Worm (Caenorhabditis elegans): Measurements from ENCODE around the gene mks-2.
A peak's percentile ranks its signal among the peaks of the same experiment; 100 is the strongest.

mks-2 gene

DNA sequence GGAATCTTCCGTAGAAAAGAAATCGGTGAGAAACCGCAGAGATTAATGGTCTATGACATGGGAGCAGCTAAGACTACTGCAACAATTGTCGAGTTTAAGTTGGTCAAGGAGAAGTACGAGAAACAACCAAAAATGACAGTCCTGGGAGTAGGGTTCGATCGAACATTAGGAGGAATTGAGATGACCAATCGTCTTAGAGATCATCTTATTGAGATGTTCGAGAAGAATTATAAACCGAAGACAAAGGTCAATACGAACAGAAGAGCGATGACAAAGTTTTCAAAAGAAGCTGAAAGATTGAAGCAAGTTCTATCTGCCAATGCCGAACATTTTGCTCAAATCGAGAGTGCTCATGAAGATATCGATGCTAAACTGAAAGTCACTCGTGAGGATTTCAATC lies 28.8 kb upstream of the mks-2 start:
- no peak for TF ChIP-seq fos-1 (tag; optimal IDR thresholded peaks at IDR 0.05)
- TF ChIP-seq nhr-43 (tag; optimal IDR thresholded peaks at IDR 0.05; ENCODE audit: poor library complexity, severe bottlenecking), result no peak
- TF ChIP-seq elt-1 (tag; optimal IDR thresholded peaks at IDR 0.05), result no peak
- no peak for TF ChIP-seq hmg-11 (tag; optimal IDR thresholded peaks at IDR 0.05)
- TF ChIP-seq nhr-67 (tag; optimal IDR thresholded peaks at IDR 0.05), result no peak
- TF ChIP-seq jun-1 (tag; optimal IDR thresholded peaks at IDR 0.05), result no peak
- no peak for TF ChIP-seq egl-27 (tag; optimal IDR thresholded peaks at IDR 0.05)
- no peak for TF ChIP-seq aly-2 (tag; optimal IDR thresholded peaks at IDR 0.05)
- no peak for TF ChIP-seq elt-2 (tag; optimal IDR thresholded peaks at IDR 0.05)
- no peak for TF ChIP-seq unc-39 (tag; optimal IDR thresholded peaks at IDR 0.05)
- no peak for TF ChIP-seq elt-3 (tag; optimal IDR thresholded peaks at IDR 0.05)
- TF ChIP-seq nhr-25 (tag; optimal IDR thresholded peaks at IDR 0.05), result no peak
- TF ChIP-seq tbx-2 (tag; optimal IDR thresholded peaks at IDR 0.05), result no peak
- TF ChIP-seq nhr-28 (tag; optimal IDR thresholded peaks at IDR 0.05), result no peak
- TF ChIP-seq unc-62 (GFP tag; optimal IDR thresholded peaks at IDR 0.05), result no peak
- TF ChIP-seq nhr-77 (tag; optimal IDR thresholded peaks at IDR 0.05), result no peak
- no peak for TF ChIP-seq lin-39 (tag; optimal IDR thresholded peaks at IDR 0.05)
- TF ChIP-seq ama-1 (optimal IDR thresholded peaks at IDR 0.05), result no peak
- no peak for TF ChIP-seq nhr-12 (tag; optimal IDR thresholded peaks at IDR 0.05)

DNA sequence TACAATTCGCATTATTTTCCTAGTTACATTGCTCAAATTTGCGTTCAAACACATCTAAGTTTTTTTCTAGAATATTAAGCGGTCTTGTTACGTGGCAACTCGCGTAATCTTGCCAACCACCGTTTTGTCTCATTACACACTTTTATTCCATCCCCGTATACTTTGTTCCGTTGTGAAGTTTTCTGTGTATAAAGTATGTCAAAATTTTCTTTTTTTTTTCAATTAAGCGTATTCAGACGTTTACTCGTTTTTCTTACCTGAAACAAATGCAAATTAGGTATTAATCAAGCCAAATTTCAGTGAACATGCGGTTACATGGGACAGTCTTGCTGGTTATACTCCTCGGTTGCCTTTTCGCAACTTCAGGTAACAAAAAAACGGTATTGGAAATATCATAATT lies 27.8 kb upstream of the mks-2 start, which contains the start of gene T24H7.2:
Gene T24H7.2 (plus strand): TSS at position 301 of the 400 bp plus-strand sequence.
- TF ChIP-seq daf-12 (tag; optimal IDR thresholded peaks at IDR 0.05), result no peak

DNA sequence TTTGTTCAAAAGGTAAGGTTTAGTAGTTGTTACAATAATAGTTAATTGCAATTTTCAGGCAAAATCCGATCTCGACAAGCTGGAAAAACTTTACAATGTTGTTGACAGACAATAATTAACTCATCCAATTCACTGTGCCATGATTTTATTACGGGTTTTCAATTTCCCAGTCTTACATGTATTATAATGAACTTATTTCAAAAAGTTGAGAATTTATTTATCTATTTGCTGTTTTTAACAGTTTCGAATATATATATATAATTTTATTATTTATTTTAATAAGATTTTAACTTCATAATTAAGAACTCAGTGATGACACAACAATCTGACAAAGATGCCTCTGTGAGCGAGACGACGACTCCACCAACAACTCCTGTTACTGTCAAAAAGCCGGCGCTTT lies 26.8 kb upstream of the mks-2 start, which contains the start of gene lelo-1:
Gene lelo-1 (plus strand): TSS at position 301 of the 400 bp plus-strand sequence.
- TF ChIP-seq egl-27 (tag; optimal IDR thresholded peaks at IDR 0.05) (no peak), unc-62 (GFP tag; optimal IDR thresholded peaks at IDR 0.05) (no peak), nhr-11 (tag; optimal IDR thresholded peaks at IDR 0.05) (no peak), ZK546.5 (tag; optimal IDR thresholded peaks at IDR 0.05) (no peak), ceh-16 (tag; optimal IDR thresholded peaks at IDR 0.05) (no peak), ceh-28 (tag; optimal IDR thresholded peaks at IDR 0.05) (no peak), nhr-28 (tag; optimal IDR thresholded peaks at IDR 0.05) (no peak), lsy-12 (tag; optimal IDR thresholded peaks at IDR 0.05) (no peak), ceh-82 (tag; optimal IDR thresholded peaks at IDR 0.05) (no peak), tbx-2 (tag; optimal IDR thresholded peaks at IDR 0.05) (no peak), zag-1 (tag; optimal IDR thresholded peaks at IDR 0.05) (no peak), nhr-12 (tag; optimal IDR thresholded peaks at IDR 0.05) (no peak)

DNA sequence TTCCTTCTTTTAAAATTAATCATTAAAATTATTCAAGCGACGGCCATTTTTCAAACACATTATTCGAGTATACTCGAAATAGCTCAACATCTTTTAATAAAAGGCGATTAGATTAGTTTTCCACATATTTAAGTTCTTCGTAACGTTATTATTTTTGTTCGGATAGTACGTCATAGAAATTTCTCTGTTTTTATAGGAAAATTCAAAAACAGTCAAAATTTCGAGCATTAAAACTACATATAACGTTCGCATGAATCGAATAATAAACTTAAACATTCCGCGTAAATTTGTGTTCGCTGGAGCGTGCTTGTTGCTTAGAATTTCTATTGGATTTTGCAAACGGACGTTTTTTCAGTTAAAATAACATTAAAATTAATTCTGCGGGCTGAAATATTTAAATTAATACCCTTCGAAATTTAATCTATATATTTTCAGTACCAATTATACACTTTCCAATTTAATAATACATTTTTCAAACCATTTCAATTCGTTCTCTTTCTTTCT lies 26.0 kb upstream of the mks-2 start, which contains the start of gene blos-4:
Gene blos-4 (plus strand): TSS at position 51 of the 504 bp plus-strand sequence.
- no peak for TF ChIP-seq ama-1 (optimal IDR thresholded peaks at IDR 0.05)
- TF ChIP-seq nhr-11 (tag; optimal IDR thresholded peaks at IDR 0.05), result no peak

DNA sequence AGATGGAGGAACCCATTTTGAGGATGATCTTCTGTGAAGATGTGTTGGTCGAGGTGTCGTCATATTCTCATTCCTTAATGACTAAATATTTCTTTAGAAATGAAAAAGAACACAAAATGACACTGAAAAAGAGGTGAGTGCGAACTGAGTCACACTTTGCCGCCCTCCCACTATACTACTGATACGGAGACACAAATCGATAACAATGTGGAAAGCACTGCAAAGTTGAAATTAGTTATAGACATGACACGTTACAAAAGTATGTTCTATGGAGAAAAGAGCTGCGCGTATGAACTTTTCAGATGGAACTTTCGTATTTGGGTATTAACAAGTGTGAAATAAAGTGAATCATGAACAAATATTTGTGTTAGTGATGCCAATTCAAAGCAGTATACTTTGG lies 24.9 kb upstream of the mks-2 start, which contains the start of gene tat-4:
Gene tat-4 (minus strand): TSS at position 117 of the 400 bp plus-strand sequence.
- TF ChIP-seq elt-2 (tag; optimal IDR thresholded peaks at IDR 0.05) (peak; percentile 49), ceh-28 (tag; optimal IDR thresholded peaks at IDR 0.05) (no peak), ceh-82 (tag; optimal IDR thresholded peaks at IDR 0.05) (no peak), pqm-1 (tag; optimal IDR thresholded peaks at IDR 0.05) (peak; percentile 69)

DNA sequence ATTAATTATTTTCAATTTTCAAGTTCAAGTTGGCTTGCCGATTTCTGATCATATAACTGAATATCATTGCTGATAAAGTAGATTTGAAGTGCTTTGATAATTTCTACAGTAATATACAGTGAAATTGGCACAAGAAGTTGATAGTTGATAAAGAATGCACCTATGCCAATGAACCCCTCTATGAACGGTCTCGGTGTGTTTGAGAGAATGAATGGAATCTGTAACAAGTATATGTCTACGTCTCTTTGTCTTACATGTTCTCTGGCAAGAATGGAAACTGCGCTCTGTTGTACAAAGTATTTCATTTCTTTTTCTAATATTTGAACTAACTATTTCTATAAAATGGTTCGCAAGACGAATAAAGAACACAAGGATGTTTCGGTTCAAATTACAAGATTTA lies 22.5 kb upstream of the mks-2 start, which contains the start of gene T24H7.8:
Gene T24H7.8 (plus strand): TSS at position 301 of the 400 bp plus-strand sequence.
- TF ChIP-seq nhr-43 (tag; optimal IDR thresholded peaks at IDR 0.05; ENCODE audit: poor library complexity, severe bottlenecking) (no peak), ztf-11 (tag; optimal IDR thresholded peaks at IDR 0.05) (no peak), nfya-1 (tag; optimal IDR thresholded peaks at IDR 0.05; ENCODE audit: insufficient read depth) (no peak), jun-1 (tag; optimal IDR thresholded peaks at IDR 0.05) (no peak), ceh-82 (tag; optimal IDR thresholded peaks at IDR 0.05) (no peak), nhr-25 (tag; optimal IDR thresholded peaks at IDR 0.05) (no peak), fkh-2 (tag; optimal IDR thresholded peaks at IDR 0.05) (no peak), unc-39 (tag; optimal IDR thresholded peaks at IDR 0.05) (no peak), pqm-1 (tag; optimal IDR thresholded peaks at IDR 0.05) (no peak), mml-1 (tag; optimal IDR thresholded peaks at IDR 0.05) (no peak)
